Worm (Caenorhabditis elegans) whole organism, early embryonic: ENCODE results near the gene Y38H8A.2.
"Not testable (repeated sequence)": the region's sequence is repeated elsewhere in the genome, so short reads cannot be mapped to it uniquely, and the experiment has no call there.

Experiments
- B0310.2 ChIP-seq: sonication (generic microtip); optimal IDR thresholded peaks from 2 replicates; lab custom pipeline; 2016; ENCODE audit warnings: mild to moderate bottlenecking, missing genetic modification characterization, missing compliant biosample characterization
- F13C5.2 ChIP-seq: sonication (generic microtip); optimal IDR thresholded peaks from 2 replicates; lab custom pipeline; 2017; ENCODE audit warnings: mild to moderate bottlenecking, missing genetic modification characterization, inconsistent platforms, missing compliant biosample characterization
- aly-1 ChIP-seq: sonication (generic microtip); optimal IDR thresholded peaks from 2 replicates; lab custom pipeline; 2016; ENCODE audit warnings: missing genetic modification characterization, missing compliant biosample characterization
- ama-1 ChIP-seq: fragments of 150-350 bp; optimal IDR thresholded peaks from 2 replicates; lab custom pipeline; 2014
- ceh-13 ChIP-seq: fragments of 200-800 bp; sonication (Bioruptor generic); optimal IDR thresholded peaks from 2 replicates; lab custom pipeline; 2018; ENCODE audit warnings: mild to moderate bottlenecking, missing genetic modification characterization, missing compliant biosample characterization
- ceh-36 ChIP-seq: sonication (generic microtip); optimal IDR thresholded peaks from 2 replicates; lab custom pipeline; 2016; ENCODE audit warnings: missing genetic modification characterization, inconsistent platforms, missing compliant biosample characterization
- ets-7 ChIP-seq: sonication (generic microtip); optimal IDR thresholded peaks from 2 replicates; lab custom pipeline; 2016; ENCODE audit warnings: missing genotype, missing genetic modification characterization, missing compliant biosample characterization
- flt-1 ChIP-seq: fragments of 200-800 bp; sonication (Bioruptor generic); IDR thresholded peaks from 2 replicates; pipeline ENCODE4 v1.3.6; 2022; ENCODE audit warnings: missing genetic modification characterization, missing compliant biosample characterization
- hmbx-1 ChIP-seq: sonication (generic microtip); optimal IDR thresholded peaks from 2 replicates; lab custom pipeline; 2016; ENCODE audit warnings: mild to moderate bottlenecking, missing genetic modification characterization, missing compliant biosample characterization
- hmg-4 ChIP-seq: fragments of 200-800 bp; sonication (Bioruptor generic); optimal IDR thresholded peaks from 2 replicates; lab custom pipeline; 2018; ENCODE audit warnings: mild to moderate bottlenecking, missing genetic modification characterization, missing compliant biosample characterization
- hnd-1 ChIP-seq: sonication (generic microtip); optimal IDR thresholded peaks from 2 replicates; lab custom pipeline; 2016; ENCODE audit warnings: missing genetic modification characterization, missing compliant biosample characterization
- pes-1 ChIP-seq: fragments of 200-800 bp; sonication (Bioruptor generic); IDR thresholded peaks from 2 replicates; pipeline ENCODE4 v1.3.6; 2022; ENCODE audit warnings: missing genetic modification reagents, missing genetic modification characterization, missing compliant biosample characterization
- scrt-1 ChIP-seq: fragments of 200-800 bp; sonication (Bioruptor generic); IDR thresholded peaks from 2 replicates; pipeline ENCODE4 v1.3.6; 2022; ENCODE audit warnings: missing genetic modification characterization, missing compliant biosample characterization
- sea-1 ChIP-seq: fragments of 200-800 bp; sonication (Bioruptor generic); conservative IDR thresholded peaks from 2 replicates; pipeline ENCODE4 v1.3.6; 2022; ENCODE audit warnings: missing genetic modification characterization, missing compliant biosample characterization
- tbx-11 ChIP-seq: fragments of 200-800 bp; sonication (Bioruptor generic); IDR thresholded peaks from 2 replicates; pipeline ENCODE4 v1.3.6; 2022; ENCODE audit warnings: missing genetic modification characterization, missing compliant biosample characterization
- tbx-37 ChIP-seq: fragments of 200-800 bp; sonication (Bioruptor generic); conservative IDR thresholded peaks from 2 replicates; pipeline ENCODE4 v1.3.6; 2022; ENCODE audit warnings: missing genetic modification reagents, missing genetic modification characterization, missing compliant biosample characterization
- tra-4 ChIP-seq: sonication (generic microtip); optimal IDR thresholded peaks from 2 replicates; lab custom pipeline; 2017; ENCODE audit warnings: missing genetic modification characterization, missing compliant biosample characterization

Y38H8A.2 gene

DNA sequence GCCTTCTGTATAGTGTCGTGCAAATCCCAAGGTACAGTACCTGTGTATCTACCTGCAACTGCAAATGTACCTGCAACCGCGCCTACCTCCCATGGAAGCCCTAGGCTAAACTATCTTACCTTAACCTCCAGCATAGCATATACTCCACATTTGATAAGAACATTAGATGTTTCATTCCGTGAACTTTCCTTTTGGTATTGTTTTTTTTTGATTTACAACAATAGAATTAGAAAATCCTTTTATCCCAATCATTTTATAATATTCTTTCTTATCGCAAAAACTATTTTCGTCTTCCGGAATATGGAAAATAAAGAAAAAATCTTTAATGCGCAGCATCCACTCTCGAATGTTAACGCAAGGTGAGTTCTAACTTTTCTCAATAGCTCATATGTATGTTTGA lies at the start of gene Y38H8A.2:
Y38H8A.2 (plus strand) TSS at position 301 of the 400 bp plus-strand sequence.
- TF ChIP-seq hmbx-1 (no peak), hnd-1 (tag; lab: Kevin White, UChicago) (no peak), pes-1 (GFP tag; lab: Robert Waterston, UW) (no peak), sea-1 (no peak), ceh-13 (GFP tag; lab: Kevin White, UChicago) (no peak), ceh-36 (tag; lab: Kevin White, UChicago) (no peak), B0310.2 (tag; lab: Kevin White, UChicago) (no peak), scrt-1 (GFP tag; lab: Robert Waterston, UW) (no peak), hmg-4 (GFP tag; lab: Kevin White, UChicago) (no peak), aly-1 (tag; lab: Kevin White, UChicago) (no peak), tra-4 (tag; lab: Kevin White, UChicago) (no peak)

DNA sequence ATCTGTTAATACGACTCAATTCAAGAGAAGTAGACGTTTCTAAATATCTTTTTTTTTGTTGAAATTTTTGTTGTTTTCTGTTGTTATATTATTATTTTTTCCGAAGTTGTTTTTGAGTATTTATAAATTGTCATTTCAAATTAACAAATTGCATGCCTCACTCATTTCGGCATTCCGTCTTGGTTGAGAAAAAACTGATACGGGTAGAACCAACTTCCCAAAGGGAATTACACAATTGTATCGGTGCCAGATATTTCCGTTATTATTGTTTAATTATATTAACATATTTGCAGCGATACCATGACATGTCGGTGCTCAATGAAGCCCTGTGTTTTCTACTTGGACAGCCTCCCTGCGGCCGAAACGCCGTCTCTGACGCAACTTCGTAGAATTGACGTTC lies 45.0 kb upstream of the Y38H8A.2 start, which contains the start of gene K09B11.4:
K09B11.4 (plus strand) TSS at position 301 of the 400 bp plus-strand sequence.
- TF ChIP-seq sea-1 (no peak), hmg-4 (GFP tag; lab: Kevin White, UChicago) (no peak), scrt-1 (GFP tag; lab: Robert Waterston, UW) (no peak), tbx-11 (GFP tag; lab: Robert Waterston, UW) (no peak), ceh-13 (GFP tag; lab: Kevin White, UChicago) (no peak), flt-1 (no peak), tbx-37 (GFP tag; lab: Robert Waterston, UW) (no peak), hnd-1 (tag; lab: Kevin White, UChicago) (no peak), tra-4 (tag; lab: Kevin White, UChicago) (no peak), ama-1 (lab: Kevin White, UChicago) (no peak), aly-1 (tag; lab: Kevin White, UChicago) (no peak), hmbx-1 (no peak)

DNA sequence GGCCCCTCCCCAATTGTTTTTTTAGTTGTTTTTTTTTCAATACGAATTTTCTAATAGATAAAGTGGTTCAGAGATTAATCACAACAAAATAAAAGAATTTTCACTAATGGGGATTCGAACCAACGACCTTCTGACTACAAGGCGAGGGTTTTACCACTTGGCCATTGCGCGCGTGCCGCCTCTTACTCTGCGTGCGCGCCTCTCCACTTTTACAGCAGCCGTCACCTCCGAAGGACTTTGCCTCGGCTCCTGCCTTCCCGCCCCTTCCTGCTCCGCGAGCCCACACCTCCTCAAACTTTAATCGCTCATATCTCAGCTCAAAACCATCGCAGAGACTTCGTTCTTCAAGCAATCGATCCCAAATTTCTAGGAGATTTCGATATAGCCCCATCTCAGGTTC lies 44.1 kb upstream of the Y38H8A.2 start:
- TF ChIP-seq pes-1 (GFP tag; lab: Robert Waterston, UW), result 0 out of 2 replicates have a peak, but pooled peaks have one; percentile 10
- TF ChIP-seq tbx-37 (GFP tag; lab: Robert Waterston, UW), result 0 out of 2 replicates have a peak, but pooled peaks have one; percentile 16

DNA sequence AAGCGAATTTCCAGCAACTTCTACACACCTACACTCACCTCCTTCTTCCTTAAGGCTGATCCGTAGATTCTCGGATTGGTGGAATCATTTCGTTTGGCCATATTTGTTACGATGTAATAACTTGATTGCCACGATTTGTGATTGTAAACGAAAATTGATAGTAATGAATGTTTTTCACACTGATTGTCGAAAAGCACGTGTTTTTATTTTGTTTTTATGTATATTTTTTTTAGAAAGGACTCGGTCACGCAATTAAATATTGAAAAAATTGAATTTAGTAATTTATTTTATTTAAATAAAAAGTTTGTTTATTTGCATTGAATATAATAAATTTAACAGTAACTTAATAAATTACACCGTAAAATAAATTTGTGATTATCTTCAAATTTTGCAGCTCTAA lies 40.3 kb upstream of the Y38H8A.2 start, which contains the start of gene K09B11.5:
K09B11.5 (minus strand) TSS at position 101 of the 400 bp plus-strand sequence.
- TF ChIP-seq hmbx-1; aly-1 (tag; lab: Kevin White, UChicago); scrt-1 (GFP tag; lab: Robert Waterston, UW): not testable (repeated sequence)

DNA sequence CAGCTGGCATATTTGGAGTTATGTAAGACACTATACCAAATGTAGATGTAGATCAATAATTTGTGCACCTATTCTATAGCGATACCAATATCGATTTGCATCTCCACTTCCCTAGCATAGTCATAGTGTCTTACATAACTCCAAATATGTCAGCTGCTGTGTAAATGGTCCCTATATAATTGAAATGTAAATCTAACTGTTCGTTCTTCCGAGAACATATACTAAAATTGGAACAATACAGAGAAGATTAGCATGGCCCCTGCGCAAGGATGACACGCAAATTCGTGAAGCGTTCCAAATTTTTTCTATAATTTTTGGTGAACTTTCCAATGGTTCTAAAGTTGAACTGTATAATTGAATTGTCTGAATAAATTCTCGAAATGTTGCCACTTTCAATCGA lies 30.7 kb upstream of the Y38H8A.2 start:
- TF ChIP-seq pes-1 (GFP tag; lab: Robert Waterston, UW), result 0 out of 2 replicates have a peak, but pooled peaks have one; percentile 35

DNA sequence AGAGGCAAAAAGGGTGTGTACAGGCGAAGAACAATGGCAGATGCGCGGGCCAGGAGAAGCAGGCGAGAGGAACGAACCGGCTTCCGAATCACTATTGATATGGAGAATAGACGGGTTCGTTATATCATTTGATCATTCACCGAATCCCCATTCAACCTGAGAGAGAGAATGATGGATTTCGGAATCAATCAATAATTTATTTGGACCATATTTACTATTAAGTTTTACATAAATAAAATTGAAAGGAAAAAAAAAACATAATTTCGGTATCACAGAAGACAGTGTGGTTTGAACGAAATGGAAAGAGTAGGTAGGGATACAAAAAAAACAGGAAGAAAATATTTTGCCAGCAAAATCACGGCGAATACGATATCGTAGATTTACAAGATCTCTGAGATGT lies 29.0 kb upstream of the Y38H8A.2 start, which contains the start of gene mam-3:
mam-3 (minus strand) TSS at position 101 of the 400 bp plus-strand sequence.
- TF ChIP-seq tbx-11 (GFP tag; lab: Robert Waterston, UW) (no peak), ceh-36 (tag; lab: Kevin White, UChicago) (no peak), scrt-1 (GFP tag; lab: Robert Waterston, UW) (no peak), sea-1 (no peak), flt-1 (no peak), ceh-13 (GFP tag; lab: Kevin White, UChicago) (no peak), B0310.2 (tag; lab: Kevin White, UChicago) (no peak), aly-1 (tag; lab: Kevin White, UChicago) (no peak), tra-4 (tag; lab: Kevin White, UChicago) (no peak), pes-1 (GFP tag; lab: Robert Waterston, UW) (no peak), F13C5.2 (tag; lab: Kevin White, UChicago) (no peak), hmg-4 (GFP tag; lab: Kevin White, UChicago) (no peak)

DNA sequence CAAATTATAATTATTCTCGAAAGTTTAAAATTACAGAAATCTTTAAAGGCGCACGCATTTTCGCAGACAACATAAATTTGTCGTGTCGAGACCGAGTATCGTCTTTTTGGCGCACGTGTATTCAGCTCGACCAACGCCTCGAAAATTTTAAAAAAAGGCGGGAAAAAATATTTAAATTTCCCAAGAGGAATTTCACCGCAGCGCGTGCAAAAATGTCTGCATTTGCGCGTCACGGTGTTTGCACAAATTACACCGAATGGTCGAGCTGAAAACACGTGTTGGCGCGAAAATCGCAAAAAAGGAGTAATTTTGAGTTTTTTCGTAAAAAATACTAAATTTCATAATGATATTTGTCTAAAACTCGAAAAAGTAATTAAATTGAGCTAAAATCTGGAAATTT lies 23.5 kb upstream of the Y38H8A.2 start:
- TF ChIP-seq hnd-1 (tag; lab: Kevin White, UChicago), result no peak
- TF ChIP-seq pes-1 (GFP tag; lab: Robert Waterston, UW), result 0 out of 2 replicates have a peak, but pooled peaks have one; percentile 11

DNA sequence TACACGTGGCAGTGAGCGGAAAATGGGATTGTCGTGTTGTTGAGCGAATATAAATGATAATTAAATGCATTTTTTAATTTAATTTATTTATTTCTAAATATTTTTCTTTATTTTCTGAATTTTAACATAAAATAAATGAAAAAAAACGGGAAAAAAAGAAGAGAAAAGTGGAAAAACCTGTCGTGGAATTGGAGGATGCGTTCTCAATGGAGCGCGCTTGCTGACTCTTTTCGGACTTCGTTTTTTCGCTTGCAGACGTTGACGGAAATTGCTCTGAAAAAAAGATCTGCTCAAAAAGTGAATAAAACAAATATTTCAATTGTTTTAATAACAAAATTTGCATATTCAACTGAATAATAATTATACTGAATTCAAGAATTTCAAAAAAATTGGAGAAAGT lies 20.7 kb upstream of the Y38H8A.2 start:
- TF ChIP-seq flt-1, result no peak
- TF ChIP-seq tbx-11 (GFP tag; lab: Robert Waterston, UW), result no peak

DNA sequence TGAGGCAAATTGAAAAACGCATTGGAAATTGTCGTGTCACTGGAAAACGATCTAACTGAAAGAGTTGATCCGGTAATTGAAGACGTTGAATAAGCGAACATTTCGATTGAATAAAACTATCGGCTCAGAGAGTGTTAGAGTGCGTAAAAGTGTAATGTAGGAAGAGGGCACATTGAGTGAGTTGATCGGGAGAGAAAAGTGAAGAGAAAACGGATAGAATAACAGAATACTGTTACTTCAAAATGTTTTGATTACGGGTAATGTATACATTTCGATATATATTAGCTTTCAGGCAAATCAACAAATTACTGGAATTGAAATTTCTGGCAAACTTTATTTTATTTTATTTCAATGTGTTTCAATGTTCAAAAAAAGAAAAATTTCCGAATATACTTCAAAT lies 19.5 kb upstream of the Y38H8A.2 start, which contains the start of gene uso-1:
uso-1 (minus strand) TSS at position 101 of the 400 bp plus-strand sequence.
- TF ChIP-seq ceh-13 (GFP tag; lab: Kevin White, UChicago), result no peak
- no peak for TF ChIP-seq ceh-36 (tag; lab: Kevin White, UChicago)
- no peak for TF ChIP-seq sea-1
- TF ChIP-seq tbx-37 (GFP tag; lab: Robert Waterston, UW), result no peak
- TF ChIP-seq hmg-4 (GFP tag; lab: Kevin White, UChicago), result no peak
- no peak for TF ChIP-seq pes-1 (GFP tag; lab: Robert Waterston, UW)
- no peak for TF ChIP-seq aly-1 (tag; lab: Kevin White, UChicago)
- TF ChIP-seq tra-4 (tag; lab: Kevin White, UChicago), result no peak
- TF ChIP-seq hmbx-1, result no peak
- TF ChIP-seq hnd-1 (tag; lab: Kevin White, UChicago), result no peak
- TF ChIP-seq B0310.2 (tag; lab: Kevin White, UChicago), result no peak
- TF ChIP-seq tbx-11 (GFP tag; lab: Robert Waterston, UW), result no peak
- no peak for TF ChIP-seq ets-7 (tag; lab: Kevin White, UChicago)
- TF ChIP-seq flt-1, result no peak
